Worm (Caenorhabditis elegans) whole organism, L4 larva: ENCODE measurements around the gene smvt-1.

Source experiments
- D1046.2 ChIP-seq: fragments of 200-800 bp; sonication (Bioruptor generic); IDR thresholded peaks from 2 replicates; pipeline ENCODE4 v1.3.6; 2022; ENCODE audit warnings: missing genetic modification characterization, missing compliant biosample characterization
- F10B5.3 ChIP-seq: sonication (generic microtip); optimal IDR thresholded peaks from 2 replicates; lab custom pipeline; 2016; ENCODE audit warnings: mild to moderate bottlenecking, missing genetic modification characterization, missing compliant biosample characterization
- F26F4.8 ChIP-seq: fragments of 200-800 bp; sonication (Bioruptor generic); conservative IDR thresholded peaks from 2 replicates; pipeline ENCODE4 v1.3.6; 2022; ENCODE audit warnings: missing genetic modification characterization, missing compliant biosample characterization
- T20F7.1 ChIP-seq: fragments of 200-800 bp; sonication (Bioruptor generic); optimal IDR thresholded peaks from 2 replicates; lab custom pipeline; 2018; ENCODE audit warnings: mild to moderate bottlenecking, missing genetic modification characterization, missing compliant biosample characterization
- Y105C5A.15 ChIP-seq: fragments of 200-800 bp; sonication (Bioruptor generic); IDR thresholded peaks from 2 replicates; pipeline ENCODE4 v1.3.6; 2022; ENCODE audit warnings: missing genetic modification characterization, missing compliant biosample characterization
- ZK546.5 ChIP-seq, 2 experiments: sonication (generic microtip); optimal IDR thresholded peaks; 2 replicates each; lab custom pipeline; 2017; ENCODE audit warnings: missing biosample characterization in 2 of 2, missing genetic modification characterization in 2 of 2
- ama-1 ChIP-seq: fragments of 150-350 bp; optimal IDR thresholded peaks from 2 replicates; lab custom pipeline; 2014; ENCODE audit warnings: inconsistent platforms, mixed read lengths
- arid-1 ChIP-seq: fragments of 200-800 bp; sonication (Bioruptor generic); conservative IDR thresholded peaks from 2 replicates; pipeline ENCODE4 v1.3.6; 2022; ENCODE audit warnings: missing genetic modification reagents, missing genetic modification characterization, missing compliant biosample characterization
- ceh-62 ChIP-seq: sonication (generic microtip); optimal IDR thresholded peaks from 2 replicates; lab custom pipeline; 2017; ENCODE audit warnings: missing biosample characterization, missing genetic modification characterization
- ceh-82 ChIP-seq: sonication (generic microtip); optimal IDR thresholded peaks from 2 replicates; lab custom pipeline; 2017; ENCODE audit warnings: missing biosample characterization, missing genetic modification characterization
- daf-12 ChIP-seq: fragments of 150-350 bp; optimal IDR thresholded peaks from 2 replicates; lab custom pipeline; 2014; ENCODE audit warnings: missing biosample characterization, missing genetic modification reagents, missing genetic modification characterization
- daf-19 ChIP-seq: fragments of 200-800 bp; sonication (Bioruptor generic); conservative IDR thresholded peaks from 2 replicates; pipeline ENCODE4 v1.3.6; 2022; ENCODE audit warnings: missing genetic modification characterization, missing compliant biosample characterization
- daf-8 ChIP-seq: fragments of 200-800 bp; sonication (Bioruptor generic); IDR thresholded peaks from 2 replicates; pipeline ENCODE4 v1.3.6; 2022; ENCODE audit warnings: missing genetic modification characterization, missing compliant biosample characterization
- dmd-6 ChIP-seq: fragments of 200-800 bp; sonication (Bioruptor generic); IDR thresholded peaks from 2 replicates; pipeline ENCODE4 v1.3.6; 2022; ENCODE audit warnings: missing genetic modification reagents, missing genetic modification characterization, missing compliant biosample characterization
- dpl-1 ChIP-seq: fragments of 150-350 bp; optimal IDR thresholded peaks from 2 replicates; lab custom pipeline; 2014; ENCODE audit warnings: missing biosample characterization, missing genetic modification reagents, missing genetic modification characterization
- duxl-1 ChIP-seq: sonication (generic microtip); optimal IDR thresholded peaks from 2 replicates; lab custom pipeline; 2016; ENCODE audit warnings: mild to moderate bottlenecking, missing genetic modification characterization, moderate library complexity, missing compliant biosample characterization; ENCODE audit not compliant: poor library complexity
- egl-27 ChIP-seq: sonication (generic microtip); optimal IDR thresholded peaks from 3 replicates; lab custom pipeline; 2017; ENCODE audit warnings: missing biosample characterization, missing genetic modification reagents, missing genetic modification characterization
- fkh-10 ChIP-seq: fragments of 150-350 bp; optimal IDR thresholded peaks from 2 replicates; lab custom pipeline; 2014; ENCODE audit warnings: missing biosample characterization, missing genetic modification reagents, missing genetic modification characterization
- gei-8 ChIP-seq: fragments of 200-800 bp; sonication (Bioruptor generic); optimal IDR thresholded peaks from 2 replicates; lab custom pipeline; 2018; ENCODE audit warnings: mild to moderate bottlenecking, missing genetic modification characterization, missing compliant biosample characterization
- hif-1 ChIP-seq, 2 experiments: sonication (generic microtip); optimal IDR thresholded peaks; 2 replicates each; lab custom pipeline; 2016 to 2017; ENCODE audit warnings: missing compliant biosample characterization in 2 of 2, missing genetic modification characterization in 2 of 2, missing genetic modification reagents in 2 of 2, missing genotype in 2 of 2, mild to moderate bottlenecking in 1 of 2
- jun-1 ChIP-seq: fragments of 150-350 bp; optimal IDR thresholded peaks from 2 replicates; lab custom pipeline; 2014; ENCODE audit warnings: missing biosample characterization, missing genetic modification reagents, missing genetic modification characterization
- lin-15B ChIP-seq: fragments of 150-350 bp; sonication (generic microtip); optimal IDR thresholded peaks from 3 replicates; lab custom pipeline; 2014; ENCODE audit warnings: missing biosample characterization, missing genetic modification characterization
- lin-29 ChIP-seq: fragments of 200-800 bp; sonication (Bioruptor generic); IDR thresholded peaks from 2 replicates; pipeline ENCODE4 v1.3.6; 2022; ENCODE audit warnings: missing genetic modification reagents, missing genetic modification characterization, missing compliant biosample characterization
- lir-3 ChIP-seq: sonication (generic microtip); optimal IDR thresholded peaks from 2 replicates; lab custom pipeline; 2016; ENCODE audit warnings: mild to moderate bottlenecking, missing genetic modification characterization, missing compliant biosample characterization
- lsy-2 ChIP-seq, 2 experiments: fragments of 150-350 bp in 1 of 2; sonication (generic microtip) in 1 of 2; optimal IDR thresholded peaks; 2 replicates each; lab custom pipeline; 2014 to 2017; ENCODE audit warnings: missing biosample characterization in 2 of 2, missing genetic modification characterization in 2 of 2
- madf-5 ChIP-seq, 2 experiments: fragments of 200-800 bp; sonication (Bioruptor generic); IDR thresholded peaks; 2 replicates each; pipeline ENCODE4 v1.3.6; 2022; ENCODE audit warnings: missing compliant biosample characterization in 2 of 2, missing genetic modification characterization in 2 of 2
- mdl-1 ChIP-seq, 2 experiments: fragments of 150-350 bp in 1 of 2; sonication (generic microtip) in 1 of 2; optimal IDR thresholded peaks; 2 replicates each; lab custom pipeline; 2014 to 2017; ENCODE audit warnings: missing biosample characterization in 2 of 2, missing genetic modification characterization in 2 of 2
- mdt-29 ChIP-seq: fragments of 200-800 bp; sonication (Bioruptor generic); IDR thresholded peaks from 2 replicates; pipeline ENCODE4 v1.3.6; 2022; ENCODE audit warnings: missing genetic modification reagents, missing genetic modification characterization, missing compliant biosample characterization
- mxl-2 ChIP-seq: fragments of 200-800 bp; sonication (Bioruptor generic); conservative IDR thresholded peaks from 2 replicates; pipeline ENCODE4 v1.3.6; 2022; ENCODE audit warnings: missing genetic modification reagents, missing genetic modification characterization, missing compliant biosample characterization
- nhr-10 ChIP-seq: fragments of 150-350 bp; optimal IDR thresholded peaks from 2 replicates; lab custom pipeline; 2014; ENCODE audit warnings: missing biosample characterization, missing genetic modification characterization
- nhr-102 ChIP-seq: sonication (generic microtip); optimal IDR thresholded peaks from 2 replicates; lab custom pipeline; 2016; ENCODE audit warnings: mild to moderate bottlenecking, missing genetic modification characterization, moderate library complexity, missing compliant biosample characterization
- nhr-111 ChIP-seq: fragments of 200-800 bp; sonication (Bioruptor generic); optimal IDR thresholded peaks from 2 replicates; lab custom pipeline; 2018; ENCODE audit warnings: mild to moderate bottlenecking, missing genetic modification characterization, missing compliant biosample characterization
- nhr-25 ChIP-seq: sonication (generic microtip); optimal IDR thresholded peaks from 2 replicates; lab custom pipeline; 2017; ENCODE audit warnings: missing genetic modification characterization, mild to moderate bottlenecking, missing compliant biosample characterization, antibody characterized with exemption, moderate library complexity, borderline replicate concordance; ENCODE audit not compliant: insufficient read depth
- nhr-41 ChIP-seq: fragments of 200-800 bp; sonication (Bioruptor generic); IDR thresholded peaks from 2 replicates; pipeline ENCODE4 v1.3.6; 2022; ENCODE audit warnings: missing genetic modification reagents, missing genetic modification characterization, missing compliant biosample characterization
- nhr-42 ChIP-seq: fragments of 200-800 bp; sonication (Bioruptor generic); IDR thresholded peaks from 2 replicates; pipeline ENCODE4 v1.3.6; 2022; ENCODE audit warnings: missing genetic modification characterization, missing compliant biosample characterization
- nhr-48 ChIP-seq: sonication (generic microtip); optimal IDR thresholded peaks from 2 replicates; lab custom pipeline; 2016; ENCODE audit warnings: mild to moderate bottlenecking, missing genetic modification characterization, missing compliant biosample characterization
- nhr-6 ChIP-seq: fragments of 150-350 bp; optimal IDR thresholded peaks from 2 replicates; lab custom pipeline; 2014; ENCODE audit warnings: missing biosample characterization, missing genetic modification characterization
- nhr-76 ChIP-seq: fragments of 150-350 bp; optimal IDR thresholded peaks from 2 replicates; lab custom pipeline; 2014; ENCODE audit warnings: missing biosample characterization, missing genetic modification characterization
- nhr-77 ChIP-seq: fragments of 150-350 bp; optimal IDR thresholded peaks from 2 replicates; lab custom pipeline; 2014; ENCODE audit warnings: missing biosample characterization, missing genetic modification characterization
- php-3 ChIP-seq: fragments of 200-800 bp; sonication (Bioruptor generic); IDR thresholded peaks from 2 replicates; pipeline ENCODE4 v1.3.6; 2022; ENCODE audit warnings: missing genetic modification reagents, missing genetic modification characterization, missing compliant biosample characterization
- pqm-1 ChIP-seq: sonication (generic microtip); optimal IDR thresholded peaks from 2 replicates; lab custom pipeline; 2017; ENCODE audit warnings: missing biosample characterization, missing genetic modification characterization
- rbr-2 ChIP-seq: sonication (generic microtip); optimal IDR thresholded peaks from 2 replicates; lab custom pipeline; 2016; ENCODE audit warnings: missing genotype, missing genetic modification characterization, missing compliant biosample characterization
- saeg-2 ChIP-seq: fragments of 200-800 bp; sonication (Bioruptor generic); IDR thresholded peaks from 2 replicates; pipeline ENCODE4 v1.3.6; 2022; ENCODE audit warnings: missing genetic modification reagents, missing genetic modification characterization, missing compliant biosample characterization
- set-16 ChIP-seq: fragments of 200-800 bp; sonication (Bioruptor generic); IDR thresholded peaks from 2 replicates; pipeline ENCODE4 v1.3.6; 2022; ENCODE audit warnings: missing genetic modification reagents, missing genetic modification characterization, missing compliant biosample characterization
- skn-1 ChIP-seq: fragments of 150-350 bp; optimal IDR thresholded peaks from 2 replicates; lab custom pipeline; 2014; ENCODE audit warnings: missing biosample characterization, missing genetic modification characterization
- spr-3 ChIP-seq: fragments of 200-800 bp; sonication (Bioruptor generic); optimal IDR thresholded peaks from 2 replicates; lab custom pipeline; 2018; ENCODE audit warnings: mild to moderate bottlenecking, missing genetic modification characterization, missing compliant biosample characterization
- unc-39 ChIP-seq: sonication (generic microtip); optimal IDR thresholded peaks from 2 replicates; lab custom pipeline; 2017; ENCODE audit warnings: missing biosample characterization, missing genetic modification characterization
- unc-62 ChIP-seq, 3 experiments: fragments of 150-350 bp in 1 of 3; sonication (generic microtip); optimal IDR thresholded peaks in 2 of 3; peaks in 1 of 3; 1 replicate in 1 of 3; 2 replicates in 2 of 3; lab custom pipeline; 2014 to 2017; ENCODE audit warnings: missing biosample characterization in 3 of 3, missing genetic modification characterization in 3 of 3, missing genetic modification reagents in 3 of 3, missing genotype in 1 of 3
- vab-7 ChIP-seq: fragments of 200-800 bp; sonication (Bioruptor generic); IDR thresholded peaks from 2 replicates; pipeline ENCODE4 v1.3.6; 2022; ENCODE audit warnings: missing genetic modification reagents, missing genetic modification characterization, missing compliant biosample characterization
- zfp-3 ChIP-seq: fragments of 200-800 bp; sonication (Bioruptor generic); conservative IDR thresholded peaks from 2 replicates; pipeline ENCODE4 v1.3.6; 2022; ENCODE audit warnings: missing genetic modification reagents, missing genetic modification characterization, missing compliant biosample characterization
- ztf-7 ChIP-seq: fragments of 150-350 bp; optimal IDR thresholded peaks from 2 replicates; lab custom pipeline; 2014; ENCODE audit warnings: missing biosample characterization, missing genetic modification characterization

smvt-1 gene

ce11 chrX:2591586-2592000, 42.8 kb upstream of the smvt-1 start (continued):
- TF ChIP-seq dmd-6 (peak; percentile 36), ztf-7 (no peak), mxl-2 (GFP tag; lab: Robert Waterston, UW) (0 out of 2 replicates have a peak, but pooled peaks have one; percentile 35), vab-7 (GFP tag; lab: Robert Waterston, UW) (no peak), pqm-1 (no peak), madf-5 (GFP tag; IDR thresholded peaks at IDR 0.05; lab: Robert Waterston, UW) (0 out of 4 replicates have a peak, but pooled peaks of 1 of the 2 experiments have one; percentile 26), unc-62 (GFP tag; optimal IDR thresholded peaks at IDR 0.05 in 1 of 2; lab: Kevin White, UChicago) (no peak), unc-62 (tag; optimal IDR thresholded peaks at IDR 0.05; lab: Kevin White, UChicago) (no peak), nhr-48 (peak; percentile 29), hif-1 (tag; optimal IDR thresholded peaks at IDR 0.05; lab: Kevin White, UChicago) (peak in 1 of 2 experiments; percentile 37), lsy-2 (tag; optimal IDR thresholded peaks at IDR 0.05; lab: Kevin White, UChicago) (peak in 1 of 2 experiments; percentile 10), nhr-111 (GFP tag; lab: Kevin White, UChicago) (no peak), duxl-1 (tag; lab: Kevin White, UChicago) (no peak), nhr-41 (GFP tag; lab: Robert Waterston, UW) (no peak), egl-27 (tag; lab: Kevin White, UChicago) (no peak), gei-8 (GFP tag; lab: Kevin White, UChicago) (peak; percentile 10), spr-3 (GFP tag; lab: Kevin White, UChicago) (no peak), skn-1 (tag; lab: Kevin White, UChicago) (no peak), fkh-10 (no peak), nhr-102 (tag; lab: Kevin White, UChicago) (no peak), rbr-2 (tag; lab: Kevin White, UChicago) (peak; percentile 40), ama-1 (lab: Kevin White, UChicago) (no peak), lin-15B (no peak), nhr-25 (peak; percentile 88), nhr-76 (tag; lab: Kevin White, UChicago) (no peak), nhr-42 (GFP tag; lab: Robert Waterston, UW) (no peak), dpl-1 (GFP tag; lab: Kevin White, UChicago) (no peak), D1046.2 (GFP tag; lab: Robert Waterston, UW) (no peak), T20F7.1 (GFP tag; lab: Kevin White, UChicago) (no peak), mdt-29 (GFP tag; lab: Robert Waterston, UW) (no peak), daf-8 (no peak), set-16 (GFP tag; lab: Robert Waterston, UW) (no peak; the same call in 1 of the 2 replicates), Y105C5A.15 (GFP tag; lab: Robert Waterston, UW) (no peak), nhr-10 (no peak), arid-1 (GFP tag; lab: Robert Waterston, UW) (0 out of 2 replicates have a peak, but pooled peaks have one; percentile 26), lin-29 (GFP tag; lab: Robert Waterston, UW) (no peak), ceh-82 (tag; lab: Kevin White, UChicago) (no peak)

- TF ChIP-seq jun-1 (tag; lab: Kevin White, UChicago) (no peak), unc-39 (tag; lab: Kevin White, UChicago) (no peak), daf-19 (GFP tag; lab: Robert Waterston, UW) (no peak), zfp-3 (GFP tag; lab: Robert Waterston, UW) (no peak), mdl-1 (tag; optimal IDR thresholded peaks at IDR 0.05; lab: Kevin White, UChicago) (peak in 1 of 2 experiments; percentile 60), ceh-62 (no peak), daf-12 (tag; lab: Kevin White, UChicago) (no peak), nhr-25 (peak; percentile 68), nhr-6 (tag; lab: Kevin White, UChicago) (peak; percentile 1), php-3 (GFP tag; lab: Robert Waterston, UW) (no peak), lin-29 (GFP tag; lab: Robert Waterston, UW) (no peak), unc-62 (GFP tag; optimal IDR thresholded peaks at IDR 0.05 in 1 of 2; lab: Kevin White, UChicago) (peak in 1 of 2 experiments; percentile 95), unc-62 (tag; optimal IDR thresholded peaks at IDR 0.05; lab: Kevin White, UChicago) (no peak), lsy-2 (tag; optimal IDR thresholded peaks at IDR 0.05; lab: Kevin White, UChicago) (no peak), lir-3 (tag; lab: Kevin White, UChicago) (no peak), saeg-2 (GFP tag; lab: Robert Waterston, UW) (no peak), hif-1 (tag; optimal IDR thresholded peaks at IDR 0.05; lab: Kevin White, UChicago) (no peak), F10B5.3 (no peak), ZK546.5 (tag; optimal IDR thresholded peaks at IDR 0.05; lab: Kevin White, UChicago) (no peak), nhr-77 (tag; lab: Kevin White, UChicago) (no peak), F26F4.8 (GFP tag; lab: Robert Waterston, UW) (no peak)
Observed at ce11 chrX:2590777-2591176, 42.0 kb upstream of the smvt-1 start.
